Worm (Caenorhabditis elegans): ENCODE data around the gene ZK1086.2.

ce11 chrX:13809773-13810172, 16.3 kb upstream of the ZK1086.2 start, which contains the start of gene obr-3:
- TF ChIP-seq lin-13 (GFP tag; optimal IDR thresholded peaks at IDR 0.05) = no peak
- TF ChIP-seq ceh-82 (tag; optimal IDR thresholded peaks at IDR 0.05) = no peak
- TF ChIP-seq unc-62 (GFP tag; optimal IDR thresholded peaks at IDR 0.05) = no peak
- no peak for TF ChIP-seq tbx-2 (tag; optimal IDR thresholded peaks at IDR 0.05)
- no peak for TF ChIP-seq blmp-1 (tag; optimal IDR thresholded peaks at IDR 0.05)
- TF ChIP-seq nhr-20 (tag; optimal IDR thresholded peaks at IDR 0.05) = no peak
- no peak for TF ChIP-seq snpc-4 (tag; optimal IDR thresholded peaks at IDR 0.05)
- no peak for TF ChIP-seq nhr-11 (tag; optimal IDR thresholded peaks at IDR 0.05)
- TF ChIP-seq aha-1 (tag; optimal IDR thresholded peaks at IDR 0.05) = no peak

Measured in whole organism, L1 larva.